Worm (Caenorhabditis elegans) whole organism, early embryonic: ENCODE results near the gene cct-2.

ENCODE experiments used
- B0310.2 ChIP-seq: sonication (generic microtip); optimal IDR thresholded peaks from 2 replicates; lab custom pipeline; 2016; ENCODE audit warnings: mild to moderate bottlenecking, missing genetic modification characterization, missing compliant biosample characterization
- F13C5.2 ChIP-seq: sonication (generic microtip); optimal IDR thresholded peaks from 2 replicates; lab custom pipeline; 2017; ENCODE audit warnings: mild to moderate bottlenecking, missing genetic modification characterization, inconsistent platforms, missing compliant biosample characterization
- aly-1 ChIP-seq: sonication (generic microtip); optimal IDR thresholded peaks from 2 replicates; lab custom pipeline; 2016; ENCODE audit warnings: missing genetic modification characterization, missing compliant biosample characterization
- ama-1 ChIP-seq: fragments of 150-350 bp; optimal IDR thresholded peaks from 2 replicates; lab custom pipeline; 2014
- ceh-13 ChIP-seq: fragments of 200-800 bp; sonication (Bioruptor generic); optimal IDR thresholded peaks from 2 replicates; lab custom pipeline; 2018; ENCODE audit warnings: mild to moderate bottlenecking, missing genetic modification characterization, missing compliant biosample characterization
- ceh-36 ChIP-seq: sonication (generic microtip); optimal IDR thresholded peaks from 2 replicates; lab custom pipeline; 2016; ENCODE audit warnings: missing genetic modification characterization, inconsistent platforms, missing compliant biosample characterization
- ets-7 ChIP-seq: sonication (generic microtip); optimal IDR thresholded peaks from 2 replicates; lab custom pipeline; 2016; ENCODE audit warnings: missing genotype, missing genetic modification characterization, missing compliant biosample characterization
- flt-1 ChIP-seq: fragments of 200-800 bp; sonication (Bioruptor generic); IDR thresholded peaks from 2 replicates; pipeline ENCODE4 v1.3.6; 2022; ENCODE audit warnings: missing genetic modification characterization, missing compliant biosample characterization
- hmbx-1 ChIP-seq: sonication (generic microtip); optimal IDR thresholded peaks from 2 replicates; lab custom pipeline; 2016; ENCODE audit warnings: mild to moderate bottlenecking, missing genetic modification characterization, missing compliant biosample characterization
- hmg-4 ChIP-seq: fragments of 200-800 bp; sonication (Bioruptor generic); optimal IDR thresholded peaks from 2 replicates; lab custom pipeline; 2018; ENCODE audit warnings: mild to moderate bottlenecking, missing genetic modification characterization, missing compliant biosample characterization
- hnd-1 ChIP-seq: sonication (generic microtip); optimal IDR thresholded peaks from 2 replicates; lab custom pipeline; 2016; ENCODE audit warnings: missing genetic modification characterization, missing compliant biosample characterization
- pes-1 ChIP-seq: fragments of 200-800 bp; sonication (Bioruptor generic); IDR thresholded peaks from 2 replicates; pipeline ENCODE4 v1.3.6; 2022; ENCODE audit warnings: missing genetic modification reagents, missing genetic modification characterization, missing compliant biosample characterization
- scrt-1 ChIP-seq: fragments of 200-800 bp; sonication (Bioruptor generic); IDR thresholded peaks from 2 replicates; pipeline ENCODE4 v1.3.6; 2022; ENCODE audit warnings: missing genetic modification characterization, missing compliant biosample characterization
- sea-1 ChIP-seq: fragments of 200-800 bp; sonication (Bioruptor generic); conservative IDR thresholded peaks from 2 replicates; pipeline ENCODE4 v1.3.6; 2022; ENCODE audit warnings: missing genetic modification characterization, missing compliant biosample characterization
- tbx-11 ChIP-seq: fragments of 200-800 bp; sonication (Bioruptor generic); IDR thresholded peaks from 2 replicates; pipeline ENCODE4 v1.3.6; 2022; ENCODE audit warnings: missing genetic modification characterization, missing compliant biosample characterization
- tbx-37 ChIP-seq: fragments of 200-800 bp; sonication (Bioruptor generic); conservative IDR thresholded peaks from 2 replicates; pipeline ENCODE4 v1.3.6; 2022; ENCODE audit warnings: missing genetic modification reagents, missing genetic modification characterization, missing compliant biosample characterization
- tra-4 ChIP-seq: sonication (generic microtip); optimal IDR thresholded peaks from 2 replicates; lab custom pipeline; 2017; ENCODE audit warnings: missing genetic modification characterization, missing compliant biosample characterization

Gene cct-2

DNA sequence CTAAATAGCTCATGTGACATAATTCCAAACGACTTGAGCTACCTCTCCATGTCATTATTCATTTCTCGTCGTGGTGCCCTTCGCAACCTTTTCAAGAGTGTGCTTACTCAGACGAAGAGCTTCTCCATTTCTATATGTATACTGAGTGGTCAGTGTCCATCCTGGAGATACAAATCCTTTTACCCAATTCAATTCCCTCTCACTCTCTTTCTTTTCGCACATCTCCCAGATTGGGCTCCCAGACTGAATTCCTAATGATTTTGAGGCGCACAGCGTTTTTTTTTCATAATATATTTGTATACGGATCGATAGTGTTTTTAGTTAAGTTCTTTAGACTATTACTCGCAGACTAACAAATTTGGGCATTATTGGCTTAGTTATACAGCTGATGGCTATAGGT lies 6.6 kb upstream of the cct-2 start:
- TF ChIP-seq hmg-4 (GFP tag; lab: Kevin White, UChicago), result no peak
- TF ChIP-seq hmbx-1 (tag; lab: Kevin White, UChicago), result no peak
- TF ChIP-seq tbx-37 (GFP tag; lab: Robert Waterston, UW), result no peak
- no peak for TF ChIP-seq hnd-1 (tag; lab: Kevin White, UChicago)
- TF ChIP-seq aly-1 (tag; lab: Kevin White, UChicago), result no peak
- TF ChIP-seq ceh-13 (GFP tag; lab: Kevin White, UChicago), result no peak
- TF ChIP-seq pes-1 (GFP tag; lab: Robert Waterston, UW), result no peak
- TF ChIP-seq sea-1, result no peak
- no peak for TF ChIP-seq ceh-36 (tag; lab: Kevin White, UChicago)

DNA sequence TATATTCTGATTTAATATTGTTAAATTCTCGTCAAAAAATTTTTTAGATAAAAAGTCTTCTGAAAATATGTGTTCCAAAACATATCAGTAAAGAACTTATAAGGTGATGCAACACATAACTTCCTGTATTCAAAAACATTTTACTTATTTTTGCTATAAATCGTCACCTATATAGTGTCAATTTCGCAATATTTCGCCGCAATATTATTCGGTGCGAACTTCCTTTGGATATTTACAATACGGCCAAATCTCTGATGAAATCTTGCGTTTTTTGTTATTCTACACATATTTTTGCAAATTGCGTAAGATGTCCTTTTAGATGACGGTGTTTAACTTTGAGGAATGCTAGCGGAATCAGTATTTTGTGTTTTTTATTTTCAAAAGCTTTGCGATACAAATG lies 6.1 kb upstream of the cct-2 start:
- TF ChIP-seq tbx-11 (GFP tag; lab: Robert Waterston, UW) (no peak), ets-7 (tag; lab: Kevin White, UChicago) (no peak), tra-4 (tag; lab: Kevin White, UChicago) (no peak), hmg-4 (GFP tag; lab: Kevin White, UChicago) (no peak), F13C5.2 (tag; lab: Kevin White, UChicago) (no peak), ceh-36 (tag; lab: Kevin White, UChicago) (no peak)

DNA sequence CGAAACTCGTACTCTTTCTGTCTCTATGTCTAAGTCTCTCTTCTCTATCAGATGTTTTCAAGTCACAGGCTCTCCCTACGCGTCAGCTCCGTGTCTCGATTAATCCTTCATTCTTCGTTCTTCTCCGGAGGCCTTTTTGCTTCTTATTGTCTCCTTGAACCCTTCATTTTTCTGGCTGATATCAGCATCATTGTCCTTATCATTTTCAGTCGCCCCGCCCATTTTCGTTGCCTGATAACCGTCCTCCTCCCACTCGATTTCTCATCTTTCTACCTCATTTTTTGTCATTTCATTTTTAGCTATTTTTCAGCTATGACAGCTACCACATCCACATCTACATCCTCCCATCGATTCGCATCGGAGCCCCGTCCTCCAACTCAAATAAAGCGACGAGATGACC lies 5.4 kb upstream of the cct-2 start, which contains the start of gene B0457.6:
Gene B0457.6 (plus strand): TSS at position 284 of the 400 bp plus-strand sequence.
- TF ChIP-seq hnd-1 (tag; lab: Kevin White, UChicago) (no peak), pes-1 (GFP tag; lab: Robert Waterston, UW) (no peak)

DNA sequence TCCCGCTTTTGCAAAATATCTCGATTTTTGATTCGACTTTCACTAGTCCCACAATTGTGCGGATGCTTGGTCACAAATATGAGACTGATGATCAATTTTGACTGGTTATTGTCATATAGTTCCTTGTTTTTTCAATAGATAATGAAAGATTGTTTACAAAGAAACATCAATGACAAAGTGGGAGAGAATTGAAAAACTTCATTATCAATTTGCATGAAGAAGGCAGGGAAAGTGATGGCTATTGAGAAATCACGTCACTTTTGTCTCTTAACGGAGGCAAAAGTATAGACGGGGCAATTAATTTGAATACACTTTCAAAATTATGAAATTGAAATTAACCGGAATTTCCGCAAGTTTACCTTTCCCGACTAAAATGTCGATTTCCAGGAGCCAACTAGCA lies 4.4 kb upstream of the cct-2 start:
- TF ChIP-seq aly-1 (tag; lab: Kevin White, UChicago) (no peak), hnd-1 (tag; lab: Kevin White, UChicago) (no peak), ceh-36 (tag; lab: Kevin White, UChicago) (no peak), hmg-4 (GFP tag; lab: Kevin White, UChicago) (no peak), scrt-1 (no peak), sea-1 (no peak), flt-1 (no peak), tra-4 (tag; lab: Kevin White, UChicago) (no peak), B0310.2 (tag; lab: Kevin White, UChicago) (no peak)

DNA sequence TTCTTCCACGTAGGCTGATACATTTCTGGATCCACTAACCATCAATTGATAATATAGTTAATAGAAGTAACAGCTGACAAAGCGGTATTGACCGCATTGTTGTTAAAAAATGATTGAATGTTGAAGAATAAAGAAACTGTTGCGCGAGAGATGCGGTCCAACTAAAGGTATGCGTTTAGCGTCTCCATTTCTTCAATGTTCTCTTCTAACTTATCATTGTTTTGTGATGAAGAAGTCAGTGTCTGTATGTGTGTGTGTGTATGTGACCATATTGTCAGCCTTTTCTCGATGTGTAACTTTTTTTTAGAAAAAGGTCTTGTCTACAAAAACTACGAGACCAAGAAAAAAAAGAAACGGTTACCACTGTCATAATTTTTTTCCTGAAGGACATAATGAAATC lies 1.1 kb upstream of the cct-2 start, which contains the start of gene B0457.2:
Gene B0457.2 (minus strand): TSS at position 101 of the 400 bp plus-strand sequence.
- TF ChIP-seq ceh-13 (GFP tag; lab: Kevin White, UChicago) (no peak), tra-4 (tag; lab: Kevin White, UChicago) (no peak), tbx-11 (GFP tag; lab: Robert Waterston, UW) (no peak), B0310.2 (tag; lab: Kevin White, UChicago) (no peak), sea-1 (no peak), hmbx-1 (tag; lab: Kevin White, UChicago) (no peak), tbx-37 (GFP tag; lab: Robert Waterston, UW) (no peak), scrt-1 (no peak), flt-1 (no peak), aly-1 (tag; lab: Kevin White, UChicago) (no peak), hnd-1 (tag; lab: Kevin White, UChicago) (no peak), ceh-36 (tag; lab: Kevin White, UChicago) (no peak), hmg-4 (GFP tag; lab: Kevin White, UChicago) (no peak), pes-1 (GFP tag; lab: Robert Waterston, UW) (no peak)

DNA sequence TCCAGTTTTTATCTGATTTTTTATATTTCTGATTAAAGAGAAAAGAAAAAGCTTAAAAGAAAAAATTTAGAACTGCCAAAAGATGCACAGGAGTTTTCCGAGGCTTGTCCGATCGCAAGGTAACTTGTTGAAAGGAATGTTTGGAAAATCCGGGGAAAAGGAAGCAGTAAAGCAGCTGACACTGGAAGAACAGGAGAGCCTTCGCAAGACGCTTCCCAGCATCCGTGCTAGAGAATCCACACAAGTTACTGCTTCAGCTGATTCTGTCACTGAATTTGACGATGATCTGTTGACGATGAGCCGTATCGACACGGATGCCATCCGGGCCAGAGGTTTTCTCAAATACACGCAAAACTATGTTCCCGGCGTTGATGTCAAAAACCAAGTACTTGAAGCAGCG lies 2.2 kb downstream of the cct-2 start, which contains the start of gene mrpl-50:
Gene mrpl-50 (plus strand): TSS at position 71 of the 400 bp plus-strand sequence.
- no peak for TF ChIP-seq ama-1 (lab: Kevin White, UChicago)
- no peak for TF ChIP-seq hmg-4 (GFP tag; lab: Kevin White, UChicago)
- TF ChIP-seq tra-4 (tag; lab: Kevin White, UChicago), result peak; percentile 22
- no peak for TF ChIP-seq B0310.2 (tag; lab: Kevin White, UChicago)
- TF ChIP-seq hnd-1 (tag; lab: Kevin White, UChicago), result no peak

DNA sequence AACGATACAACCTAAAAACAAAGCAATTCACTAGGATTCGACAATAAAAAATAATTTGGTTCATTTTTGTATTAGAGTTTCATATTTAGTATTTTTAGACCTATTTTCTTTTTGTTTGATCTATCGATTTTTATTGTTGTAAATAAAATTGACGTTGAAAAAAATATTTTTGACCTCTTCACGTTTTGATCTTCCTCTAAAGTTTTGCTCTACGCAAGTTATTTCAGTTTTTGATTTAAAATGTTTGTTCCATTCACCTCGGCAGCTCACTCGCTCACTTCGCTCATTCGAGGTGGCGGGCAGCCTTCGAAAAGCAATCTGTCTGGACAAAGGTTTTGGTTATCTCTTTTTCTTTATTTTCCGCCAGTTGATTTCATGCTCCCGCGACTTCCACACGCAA lies 3.2 kb downstream of the cct-2 start, which contains the start of gene enol-1:
Gene enol-1 (plus strand): TSS at position 235 of the 400 bp plus-strand sequence.
- TF ChIP-seq tbx-37 (GFP tag; lab: Robert Waterston, UW) (no peak), tra-4 (tag; lab: Kevin White, UChicago) (no peak), ceh-36 (tag; lab: Kevin White, UChicago) (no peak), hmg-4 (GFP tag; lab: Kevin White, UChicago) (no peak), flt-1 (no peak), ceh-13 (GFP tag; lab: Kevin White, UChicago) (no peak), scrt-1 (no peak), sea-1 (no peak), ets-7 (tag; lab: Kevin White, UChicago) (no peak), B0310.2 (tag; lab: Kevin White, UChicago) (no peak), tbx-11 (GFP tag; lab: Robert Waterston, UW) (no peak), ama-1 (lab: Kevin White, UChicago) (no peak), hnd-1 (tag; lab: Kevin White, UChicago) (no peak), F13C5.2 (tag; lab: Kevin White, UChicago) (no peak)

DNA sequence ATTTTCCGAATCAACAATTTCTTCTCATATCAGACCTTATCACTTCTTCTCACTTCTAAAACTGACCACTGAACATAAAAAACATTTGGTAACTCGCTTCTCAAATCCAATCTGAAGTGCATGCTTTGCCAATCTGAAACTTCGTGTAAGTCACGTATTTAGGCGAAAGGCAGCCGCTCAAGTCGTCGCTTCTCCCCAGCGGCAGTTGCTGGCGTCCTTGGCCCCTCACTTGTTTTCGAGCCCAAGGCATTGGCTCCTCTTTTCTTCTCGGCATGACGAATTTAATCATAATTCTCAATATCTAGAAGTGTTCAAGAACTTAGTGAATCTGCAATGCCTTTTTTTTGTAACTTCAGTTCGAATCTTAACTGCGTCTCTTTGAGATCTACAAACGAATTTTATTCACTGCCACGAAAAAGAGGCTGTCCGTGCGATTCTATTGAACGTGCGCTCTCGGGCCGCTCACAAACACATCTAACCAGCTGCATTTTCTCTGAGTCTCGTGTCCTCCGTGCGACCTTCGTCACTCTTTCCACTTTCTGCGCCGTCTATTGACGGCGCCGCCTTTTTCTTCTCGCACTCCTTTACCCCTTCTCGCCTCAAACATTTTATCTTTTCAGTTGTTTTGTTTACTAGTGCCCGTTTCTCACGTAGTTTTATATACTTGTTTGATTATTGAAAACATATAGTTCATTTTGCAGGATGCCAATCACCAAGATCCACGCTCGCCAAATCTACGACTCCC lies 4.0 kb downstream of the cct-2 start:
- TF ChIP-seq tbx-11 (GFP tag; lab: Robert Waterston, UW) (no peak), aly-1 (tag; lab: Kevin White, UChicago) (no peak), hmbx-1 (tag; lab: Kevin White, UChicago) (no peak), tra-4 (tag; lab: Kevin White, UChicago) (no peak), hmg-4 (GFP tag; lab: Kevin White, UChicago) (no peak), ceh-13 (GFP tag; lab: Kevin White, UChicago) (no peak), scrt-1 (no peak), F13C5.2 (tag; lab: Kevin White, UChicago) (no peak), tbx-37 (GFP tag; lab: Robert Waterston, UW) (no peak), hnd-1 (tag; lab: Kevin White, UChicago) (no peak), B0310.2 (tag; lab: Kevin White, UChicago) (no peak), sea-1 (no peak), flt-1 (no peak), ama-1 (lab: Kevin White, UChicago) (no peak), ceh-36 (tag; lab: Kevin White, UChicago) (no peak), ets-7 (tag; lab: Kevin White, UChicago) (no peak), pes-1 (GFP tag; lab: Robert Waterston, UW) (no peak)
